Worm (Caenorhabditis elegans): ENCODE measurements around the gene F55G7.3.

- TF ChIP-seq T22C8.4 (GFP tag; IDR thresholded peaks at IDR 0.05), result no peak
- TF ChIP-seq med-1 (GFP tag; optimal IDR thresholded peaks at IDR 0.05; ENCODE audit: insufficient read depth), result no peak
- TF ChIP-seq klf-2 (GFP tag; conservative IDR thresholded peaks at IDR 0.05), result no peak
- no peak for TF ChIP-seq ztf-29 (GFP tag; IDR thresholded peaks at IDR 0.05)
- TF ChIP-seq ztf-23 (GFP tag; IDR thresholded peaks at IDR 0.05), result no peak
- TF ChIP-seq tab-1 (GFP tag; IDR thresholded peaks at IDR 0.05), result no peak
- TF ChIP-seq ref-1 (GFP tag; conservative IDR thresholded peaks at IDR 0.05), result no peak
- TF ChIP-seq flt-1 (GFP tag; IDR thresholded peaks at IDR 0.05), result no peak
- no peak for TF ChIP-seq cog-1 (tag; optimal IDR thresholded peaks at IDR 0.05)
These were observed 49.5 kb downstream of the F55G7.3 start, which contains the start of gene Y62H9A.8 for ce11 chrX:11892328-11892727.
